Worm (Caenorhabditis elegans) whole organism, late embryonic: ENCODE measurements around the gene R05D8.9.

ENCODE experiments used
- K02D7.2 ChIP-seq: sonication (generic microtip); optimal IDR thresholded peaks from 2 replicates; lab custom pipeline; 2017; ENCODE audit warnings: mild to moderate bottlenecking, missing genetic modification characterization, missing compliant biosample characterization
- K09A11.1 ChIP-seq: sonication (generic microtip); optimal IDR thresholded peaks from 2 replicates; lab custom pipeline; 2017; ENCODE audit warnings: antibody characterized with exemption, mild to moderate bottlenecking, missing genetic modification characterization, missing compliant biosample characterization; ENCODE audit not compliant: insufficient read depth
- ama-1 ChIP-seq: fragments of 150-350 bp; optimal IDR thresholded peaks from 2 replicates; lab custom pipeline; 2014
- dmd-4 ChIP-seq: sonication (generic microtip); optimal IDR thresholded peaks from 2 replicates; lab custom pipeline; 2016; ENCODE audit warnings: borderline replicate concordance, missing genetic modification characterization, missing compliant biosample characterization
- dve-1 ChIP-seq: sonication (generic microtip); optimal IDR thresholded peaks from 2 replicates; lab custom pipeline; 2017; ENCODE audit warnings: antibody characterized with exemption, mild to moderate bottlenecking, missing genetic modification characterization, missing compliant biosample characterization
- nfya-1 ChIP-seq: sonication (generic microtip); optimal IDR thresholded peaks from 2 replicates; lab custom pipeline; 2017; ENCODE audit warnings: missing genetic modification characterization, mild to moderate bottlenecking, missing compliant biosample characterization, antibody characterized with exemption, moderate library complexity
- odd-2 ChIP-seq: sonication (generic microtip); optimal IDR thresholded peaks from 2 replicates; lab custom pipeline; 2017; ENCODE audit warnings: antibody characterized with exemption, mild to moderate bottlenecking, missing genetic modification characterization, missing compliant biosample characterization
- pha-4 ChIP-seq: fragments of 150-350 bp; optimal IDR thresholded peaks from 2 replicates; lab custom pipeline; 2018; ENCODE audit warnings: missing biosample characterization, missing genetic modification reagents, missing genetic modification characterization
- pqm-1 ChIP-seq: sonication (generic microtip); optimal IDR thresholded peaks from 2 replicates; lab custom pipeline; 2016; ENCODE audit warnings: missing genetic modification characterization, missing compliant biosample characterization
- unc-3 ChIP-seq, 2 experiments: fragments of 200-800 bp in 1 of 2; sonication (Bioruptor generic) in 1 of 2; sonication (generic microtip) in 1 of 2; conservative IDR thresholded peaks in 1 of 2; optimal IDR thresholded peaks in 1 of 2; 2 replicates each; pipeline versions ENCODE4 v1.3.6 to Lab custom; 2016 to 2022; ENCODE audit warnings: missing compliant biosample characterization in 2 of 2, missing genetic modification characterization in 2 of 2, missing genetic modification reagents in 1 of 2

DNA sequence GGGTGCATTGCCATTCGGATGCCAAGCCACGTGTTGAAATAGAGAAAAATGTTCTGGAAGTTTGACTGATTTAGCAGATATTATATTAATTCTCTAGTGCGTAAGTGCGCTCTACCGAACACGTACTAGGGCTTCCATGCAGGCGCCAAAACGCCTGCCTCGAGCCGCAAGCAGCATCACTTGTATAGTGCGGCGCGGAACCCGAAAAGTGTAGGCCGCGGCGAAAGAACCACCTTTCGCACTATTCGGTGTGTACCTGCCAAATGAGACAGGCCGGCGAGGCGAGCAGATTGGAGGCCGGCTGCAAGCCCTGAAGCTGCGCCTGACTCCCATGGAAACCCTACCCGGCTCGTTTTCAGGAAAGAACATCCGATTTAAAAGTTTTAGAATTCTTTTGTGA is 27.8 kb downstream of the R05D8.9 start:
- no peak for TF ChIP-seq nfya-1 (tag; lab: Kevin White, UChicago)
- TF ChIP-seq odd-2 (tag; lab: Kevin White, UChicago): no peak
- no peak for TF ChIP-seq ama-1 (lab: Kevin White, UChicago)
- no peak for TF ChIP-seq K02D7.2
- TF ChIP-seq dve-1: no peak
- no peak for TF ChIP-seq dmd-4 (tag; lab: Kevin White, UChicago)
- TF ChIP-seq pha-4 (tag; lab: Kevin White, UChicago): no peak
- no peak for TF ChIP-seq pqm-1 (tag; lab: Kevin White, UChicago)
- no peak for TF ChIP-seq unc-3 (GFP tag; conservative IDR thresholded peaks at IDR 0.05; lab: Robert Waterston, UW)
- TF ChIP-seq unc-3 (tag; optimal IDR thresholded peaks at IDR 0.05; lab: Kevin White, UChicago): no peak
- TF ChIP-seq K09A11.1 (tag; lab: Kevin White, UChicago): no peak
